Worm (Caenorhabditis elegans): ENCODE results near the gene K09C6.7.
"Not testable (repeated sequence)": the region's sequence is repeated elsewhere in the genome, so short reads cannot be mapped to it uniquely, and the experiment has no call there.

- TF ChIP-seq unc-62 (GFP tag; optimal IDR thresholded peaks at IDR 0.05); elt-3 (tag; optimal IDR thresholded peaks at IDR 0.05); ceh-83 (GFP tag; optimal IDR thresholded peaks at IDR 0.05); ztf-11 (tag; optimal IDR thresholded peaks at IDR 0.05); lsy-2 (tag; optimal IDR thresholded peaks at IDR 0.05); snpc-4 (tag; optimal IDR thresholded peaks at IDR 0.05); nhr-12 (tag; optimal IDR thresholded peaks at IDR 0.05); unc-39 (tag; optimal IDR thresholded peaks at IDR 0.05); lin-32 (GFP tag; optimal IDR thresholded peaks at IDR 0.05); pha-4 (tag; optimal IDR thresholded peaks at IDR 0.05); hlh-1 (tag; optimal IDR thresholded peaks at IDR 0.05): not testable (repeated sequence)
These were observed at the start of gene K09C6.7, which contains the start of gene K09C6.10 for ce11 chrV:838984-839471.

Measured in whole organism, mixed stage, embryonic.